Worm (Caenorhabditis elegans): ENCODE measurements around the gene vab-2.

DNA sequence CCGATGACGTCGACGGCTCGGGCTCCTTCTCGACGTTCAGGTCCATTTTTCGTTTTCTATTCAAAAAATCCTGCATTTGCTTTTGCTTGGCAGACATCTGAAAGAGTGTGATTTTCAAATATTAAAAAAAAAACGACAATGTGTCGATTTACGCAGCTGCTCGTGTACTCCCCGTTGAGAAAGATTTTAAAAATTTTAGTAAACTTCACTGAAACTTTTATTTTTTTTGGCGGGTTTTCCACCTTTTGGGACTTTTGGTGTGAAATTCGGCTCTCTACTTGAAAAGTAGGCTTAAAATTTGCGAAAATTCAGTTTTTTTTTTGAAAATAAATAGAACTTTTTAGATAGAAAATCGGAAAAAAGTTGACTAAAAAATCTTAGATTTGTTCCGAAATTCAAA, 40.5 kb upstream of the vab-2 start, which contains the start of gene M02B7.7:
- TF ChIP-seq lin-15B (tag; optimal IDR thresholded peaks at IDR 0.05) (no peak), sea-2 (GFP tag; optimal IDR thresholded peaks at IDR 0.05) (no peak), ceh-28 (tag; optimal IDR thresholded peaks at IDR 0.05) (no peak), pha-4 (tag; optimal IDR thresholded peaks at IDR 0.05) (no peak), mdl-1 (tag; optimal IDR thresholded peaks at IDR 0.05) (no peak), ceh-9 (tag; optimal IDR thresholded peaks at IDR 0.05) (no peak), tbx-2 (tag; optimal IDR thresholded peaks at IDR 0.05) (no peak), ztf-11 (tag; optimal IDR thresholded peaks at IDR 0.05) (no peak), fkh-2 (tag; optimal IDR thresholded peaks at IDR 0.05) (no peak), nhr-28 (tag; optimal IDR thresholded peaks at IDR 0.05) (no peak)

Data from whole organism, L3 larva.